Worm (Caenorhabditis elegans): ENCODE measurements around the gene col-131.

DNA sequence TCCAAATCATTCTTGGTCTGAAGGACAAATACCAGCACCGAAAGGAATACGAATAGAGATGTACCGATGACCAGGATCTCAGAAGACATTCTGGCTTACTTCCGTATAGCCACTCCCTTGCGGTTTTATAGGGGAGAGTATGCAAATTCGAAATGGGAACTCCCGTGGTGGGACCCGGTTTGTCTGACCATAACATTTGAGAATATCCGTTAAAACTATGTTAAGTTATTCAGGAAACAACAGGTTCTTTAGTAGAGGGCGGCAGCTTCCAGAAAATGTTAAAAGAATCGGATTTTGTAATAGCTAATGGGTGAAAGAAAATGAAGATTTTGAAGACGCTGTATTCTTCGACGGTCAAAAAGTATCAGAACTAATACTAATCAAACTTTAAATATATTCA, at the start of gene col-131:
- TF ChIP-seq ref-1 (GFP tag; conservative IDR thresholded peaks at IDR 0.05): no peak
- no peak for TF ChIP-seq flt-1 (GFP tag; IDR thresholded peaks at IDR 0.05)
- no peak for TF ChIP-seq cog-1 (tag; optimal IDR thresholded peaks at IDR 0.05)
- no peak for TF ChIP-seq med-1 (GFP tag; optimal IDR thresholded peaks at IDR 0.05; ENCODE audit: insufficient read depth)
- TF ChIP-seq ztf-23 (GFP tag; IDR thresholded peaks at IDR 0.05): no peak
- no peak for TF ChIP-seq ztf-29 (GFP tag; IDR thresholded peaks at IDR 0.05)
- no peak for TF ChIP-seq T22C8.4 (GFP tag; IDR thresholded peaks at IDR 0.05)
